Fruit fly (Drosophila melanogaster): ENCODE results near the gene CG9168.

Gene CG9168

DNA sequence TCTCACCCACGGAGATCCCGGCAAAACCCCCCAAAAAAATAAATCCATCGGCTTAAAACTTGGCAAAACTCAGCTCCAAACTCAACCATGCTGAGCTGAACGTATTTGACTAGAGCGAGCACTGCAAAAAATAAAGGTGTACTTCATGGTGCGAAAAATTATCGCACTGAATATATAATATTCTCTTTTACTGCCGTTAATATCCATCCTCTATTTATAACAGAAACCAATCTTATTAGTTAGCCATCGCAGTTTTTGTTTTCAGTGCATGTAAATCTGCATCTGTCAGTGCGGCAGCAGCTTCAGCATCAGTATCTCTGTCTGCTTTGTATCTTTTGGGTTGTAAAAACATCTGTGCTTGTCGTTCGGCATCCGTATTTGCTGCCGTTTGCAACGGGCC lies 39.9 kb upstream of the CG9168 start (continued):
- no peak for TF ChIP-seq run (tag; optimal IDR thresholded peaks at IDR 0.05)
- no peak for TF ChIP-seq bigmax (GFP tag; optimal IDR thresholded peaks at IDR 0.05)
- TF ChIP-seq zfh1 (GFP tag; IDR thresholded peaks at IDR 0.05), result no peak
- peak; percentile 2 for TF ChIP-seq dmrt11E (tag; optimal IDR thresholded peaks at IDR 0.05)
- no peak for TF ChIP-seq CG4328 (GFP tag; optimal IDR thresholded peaks at IDR 0.05)
- TF ChIP-seq CG8388 (GFP tag; optimal IDR thresholded peaks at IDR 0.05), result peak; percentile 20
- peak; percentile 18 for TF ChIP-seq CG8944 (GFP tag; optimal IDR thresholded peaks at IDR 0.05)
- TF ChIP-seq CG7357 (GFP tag; IDR thresholded peaks at IDR 0.05), result no peak
- TF ChIP-seq ham (GFP tag; IDR thresholded peaks at IDR 0.05), result no peak
- peak; percentile 24 for TF ChIP-seq grau (tag; optimal IDR thresholded peaks at IDR 0.05)
- TF ChIP-seq CG13624 (GFP tag; optimal IDR thresholded peaks at IDR 0.05), result no peak
- TF ChIP-seq so (GFP tag; IDR thresholded peaks at IDR 0.05), result no peak; the same call in 2 of the 3 replicates
- TF ChIP-seq CG12942 (GFP tag; optimal IDR thresholded peaks at IDR 0.05), result no peak
- TF ChIP-seq Atf3 (GFP tag; optimal IDR thresholded peaks at IDR 0.05), result no peak
- peak; percentile 13; the same call in 1 of the 3 replicates for TF ChIP-seq CG11695 (GFP tag; IDR thresholded peaks at IDR 0.05)
- peak; percentile 36 for TF ChIP-seq az2 (GFP tag; optimal IDR thresholded peaks at IDR 0.05)
- TF ChIP-seq ara (GFP tag; IDR thresholded peaks at IDR 0.05), result no peak
- peak; percentile 29; the same call in 1 of the 2 replicates for TF ChIP-seq ap (GFP tag; IDR thresholded peaks at IDR 0.05)
- peak; percentile 4 to 13 for TF ChIP-seq Pdp1 (GFP tag; optimal IDR thresholded peaks at IDR 0.05)
- TF ChIP-seq bowl (GFP tag; IDR thresholded peaks at IDR 0.05), result 0 out of 2 replicates have a peak, but pooled peaks have one; percentile 13
- no peak for TF ChIP-seq grn (GFP tag; optimal IDR thresholded peaks at IDR 0.05)
- no peak for TF ChIP-seq knrl (GFP tag; IDR thresholded peaks at IDR 0.05; ENCODE audit: partially characterized antibody)
- TF ChIP-seq HHEX (GFP tag; optimal IDR thresholded peaks at IDR 0.05), result no peak
- TF ChIP-seq tap (tag; optimal IDR thresholded peaks at IDR 0.05), result no peak
- TF ChIP-seq dmrt99B (tag; optimal IDR thresholded peaks at IDR 0.05), result peak; percentile 47
- TF ChIP-seq fd102C (GFP tag; optimal IDR thresholded peaks at IDR 0.05), result no peak
- peak; percentile 27; the same call in 1 of the 3 replicates for TF ChIP-seq row (GFP tag; IDR thresholded peaks at IDR 0.05)
- TF ChIP-seq CG33213 (GFP tag; optimal IDR thresholded peaks at IDR 0.05), result no peak
- peak; percentile 49 for TF ChIP-seq unpg (GFP tag; optimal IDR thresholded peaks at IDR 0.05)
- TF ChIP-seq CG2678 (tag; optimal IDR thresholded peaks at IDR 0.05), result no peak
- peak; percentile 40 for TF ChIP-seq phol (tag; optimal IDR thresholded peaks at IDR 0.05)
- peak; percentile 10 for TF ChIP-seq Hr3 (GFP tag; optimal IDR thresholded peaks at IDR 0.05)
- no peak for TF ChIP-seq CG11085 (GFP tag; IDR thresholded peaks at IDR 0.05)
- no peak for TF ChIP-seq Aef1 (GFP tag; IDR thresholded peaks at IDR 0.05)
- TF ChIP-seq PHDP (tag; optimal IDR thresholded peaks at IDR 0.05), result no peak
- no peak for TF ChIP-seq CG3838 (GFP tag; optimal IDR thresholded peaks at IDR 0.05)
- TF ChIP-seq CG2120 (GFP tag; optimal IDR thresholded peaks at IDR 0.05), result no peak
- peak; percentile 14 for TF ChIP-seq Antp (GFP tag; optimal IDR thresholded peaks at IDR 0.05)
- TF ChIP-seq CG16863 (GFP tag; optimal IDR thresholded peaks at IDR 0.05), result peak; percentile 9
- no peak for TF ChIP-seq ERR (GFP tag; optimal IDR thresholded peaks at IDR 0.05)
- TF ChIP-seq Mad (GFP tag; optimal IDR thresholded peaks at IDR 0.05), result peak; percentile 3
- TF ChIP-seq CG1024 (GFP tag; IDR thresholded peaks at IDR 0.05), result peak; percentile 30; the same call in 1 of the 2 replicates
- TF ChIP-seq CG9817 (tag; optimal IDR thresholded peaks at IDR 0.05), result no peak
- TF ChIP-seq CG3995 (GFP tag; optimal IDR thresholded peaks at IDR 0.05), result no peak
- no peak for TF ChIP-seq Trl (optimal IDR thresholded peaks at IDR 0.05)
- TF ChIP-seq Trl (GFP tag; optimal IDR thresholded peaks at IDR 0.05), result no peak
- TF ChIP-seq CG31365 (tag; optimal IDR thresholded peaks at IDR 0.05), result no peak
- peak; percentile 3 for TF ChIP-seq ewg (GFP tag; optimal IDR thresholded peaks at IDR 0.05)
- peak; percentile 18 for TF ChIP-seq Hsf (GFP tag; optimal IDR thresholded peaks at IDR 0.05)
- TF ChIP-seq nmo (GFP tag; optimal IDR thresholded peaks at IDR 0.05), result peak; percentile 34
- peak; percentile 10 for TF ChIP-seq pnt (GFP tag; optimal IDR thresholded peaks at IDR 0.05)
- no peak for TF ChIP-seq CG8290 (GFP tag; optimal IDR thresholded peaks at IDR 0.05)
- TF ChIP-seq CG8290 (tag; optimal IDR thresholded peaks at IDR 0.05), result peak in 1 of 2 experiments; percentile 26

All from whole organism, embryonic.